Worm (Caenorhabditis elegans) whole organism, early embryonic: ENCODE measurements around the gene nhr-197.

ENCODE experiments used
- B0310.2 ChIP-seq: sonication (generic microtip); optimal IDR thresholded peaks from 2 replicates; lab custom pipeline; 2016; ENCODE audit warnings: mild to moderate bottlenecking, missing genetic modification characterization, missing compliant biosample characterization
- F13C5.2 ChIP-seq: sonication (generic microtip); optimal IDR thresholded peaks from 2 replicates; lab custom pipeline; 2017; ENCODE audit warnings: mild to moderate bottlenecking, missing genetic modification characterization, inconsistent platforms, missing compliant biosample characterization
- aly-1 ChIP-seq: sonication (generic microtip); optimal IDR thresholded peaks from 2 replicates; lab custom pipeline; 2016; ENCODE audit warnings: missing genetic modification characterization, missing compliant biosample characterization
- ama-1 ChIP-seq: fragments of 150-350 bp; optimal IDR thresholded peaks from 2 replicates; lab custom pipeline; 2014
- ceh-13 ChIP-seq: fragments of 200-800 bp; sonication (Bioruptor generic); optimal IDR thresholded peaks from 2 replicates; lab custom pipeline; 2018; ENCODE audit warnings: mild to moderate bottlenecking, missing genetic modification characterization, missing compliant biosample characterization
- ceh-36 ChIP-seq: sonication (generic microtip); optimal IDR thresholded peaks from 2 replicates; lab custom pipeline; 2016; ENCODE audit warnings: missing genetic modification characterization, inconsistent platforms, missing compliant biosample characterization
- ets-7 ChIP-seq: sonication (generic microtip); optimal IDR thresholded peaks from 2 replicates; lab custom pipeline; 2016; ENCODE audit warnings: missing genotype, missing genetic modification characterization, missing compliant biosample characterization
- flt-1 ChIP-seq: fragments of 200-800 bp; sonication (Bioruptor generic); IDR thresholded peaks from 2 replicates; pipeline ENCODE4 v1.3.6; 2022; ENCODE audit warnings: missing genetic modification characterization, missing compliant biosample characterization
- hmbx-1 ChIP-seq: sonication (generic microtip); optimal IDR thresholded peaks from 2 replicates; lab custom pipeline; 2016; ENCODE audit warnings: mild to moderate bottlenecking, missing genetic modification characterization, missing compliant biosample characterization
- hmg-4 ChIP-seq: fragments of 200-800 bp; sonication (Bioruptor generic); optimal IDR thresholded peaks from 2 replicates; lab custom pipeline; 2018; ENCODE audit warnings: mild to moderate bottlenecking, missing genetic modification characterization, missing compliant biosample characterization
- hnd-1 ChIP-seq: sonication (generic microtip); optimal IDR thresholded peaks from 2 replicates; lab custom pipeline; 2016; ENCODE audit warnings: missing genetic modification characterization, missing compliant biosample characterization
- pes-1 ChIP-seq: fragments of 200-800 bp; sonication (Bioruptor generic); IDR thresholded peaks from 2 replicates; pipeline ENCODE4 v1.3.6; 2022; ENCODE audit warnings: missing genetic modification reagents, missing genetic modification characterization, missing compliant biosample characterization
- scrt-1 ChIP-seq: fragments of 200-800 bp; sonication (Bioruptor generic); IDR thresholded peaks from 2 replicates; pipeline ENCODE4 v1.3.6; 2022; ENCODE audit warnings: missing genetic modification characterization, missing compliant biosample characterization
- sea-1 ChIP-seq: fragments of 200-800 bp; sonication (Bioruptor generic); conservative IDR thresholded peaks from 2 replicates; pipeline ENCODE4 v1.3.6; 2022; ENCODE audit warnings: missing genetic modification characterization, missing compliant biosample characterization
- tbx-11 ChIP-seq: fragments of 200-800 bp; sonication (Bioruptor generic); IDR thresholded peaks from 2 replicates; pipeline ENCODE4 v1.3.6; 2022; ENCODE audit warnings: missing genetic modification characterization, missing compliant biosample characterization
- tbx-37 ChIP-seq: fragments of 200-800 bp; sonication (Bioruptor generic); conservative IDR thresholded peaks from 2 replicates; pipeline ENCODE4 v1.3.6; 2022; ENCODE audit warnings: missing genetic modification reagents, missing genetic modification characterization, missing compliant biosample characterization
- tra-4 ChIP-seq: sonication (generic microtip); optimal IDR thresholded peaks from 2 replicates; lab custom pipeline; 2017; ENCODE audit warnings: missing genetic modification characterization, missing compliant biosample characterization

The nhr-197 gene

DNA sequence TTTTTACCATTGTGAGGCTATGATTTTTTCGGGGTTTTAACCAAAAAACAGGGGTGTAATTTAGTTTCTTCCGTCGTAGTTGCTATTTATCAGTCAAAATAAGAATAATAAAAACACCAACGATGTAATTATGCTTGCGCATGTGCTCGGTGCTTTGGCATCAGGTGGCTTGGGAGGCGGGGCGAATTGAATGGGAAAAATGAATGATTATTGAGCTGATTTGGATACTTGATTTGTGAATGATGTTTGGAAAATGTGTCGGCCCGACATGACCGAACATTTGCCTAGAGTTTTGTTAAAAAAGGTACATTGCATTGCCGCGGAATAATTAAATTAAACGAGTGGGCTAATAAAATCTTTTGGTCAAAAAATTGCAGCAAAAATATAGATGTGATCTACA, 44.4 kb downstream of the nhr-197 start, which contains the start of gene str-38:
str-38 (minus strand) TSS at position 101 of the 400 bp plus-strand sequence.
- TF ChIP-seq tbx-11 (GFP tag; lab: Robert Waterston, UW) (no peak), hnd-1 (tag; lab: Kevin White, UChicago) (no peak), ets-7 (tag; lab: Kevin White, UChicago) (no peak), hmbx-1 (tag; lab: Kevin White, UChicago) (no peak), F13C5.2 (tag; lab: Kevin White, UChicago) (no peak), tra-4 (tag; lab: Kevin White, UChicago) (no peak), hmg-4 (GFP tag; lab: Kevin White, UChicago) (no peak), flt-1 (no peak), sea-1 (GFP tag; lab: Robert Waterston, UW) (no peak), ceh-36 (no peak), tbx-37 (GFP tag; lab: Robert Waterston, UW) (no peak), pes-1 (GFP tag; lab: Robert Waterston, UW) (no peak), scrt-1 (no peak), ama-1 (no peak), aly-1 (no peak), B0310.2 (tag; lab: Kevin White, UChicago) (no peak), ceh-13 (GFP tag; lab: Kevin White, UChicago) (no peak)

- TF ChIP-seq tbx-11 (GFP tag; lab: Robert Waterston, UW) = no peak
- TF ChIP-seq pes-1 (GFP tag; lab: Robert Waterston, UW) = no peak
- no peak for TF ChIP-seq ama-1
- TF ChIP-seq hmg-4 (GFP tag; lab: Kevin White, UChicago) = no peak
- TF ChIP-seq ceh-36 = no peak
- no peak for TF ChIP-seq scrt-1
- TF ChIP-seq tbx-37 (GFP tag; lab: Robert Waterston, UW) = no peak
- TF ChIP-seq B0310.2 (tag; lab: Kevin White, UChicago) = no peak
- TF ChIP-seq ceh-13 (GFP tag; lab: Kevin White, UChicago) = no peak
These were observed 45.3 kb downstream of the nhr-197 start for ce11 chrV:15733020-15733419.

DNA sequence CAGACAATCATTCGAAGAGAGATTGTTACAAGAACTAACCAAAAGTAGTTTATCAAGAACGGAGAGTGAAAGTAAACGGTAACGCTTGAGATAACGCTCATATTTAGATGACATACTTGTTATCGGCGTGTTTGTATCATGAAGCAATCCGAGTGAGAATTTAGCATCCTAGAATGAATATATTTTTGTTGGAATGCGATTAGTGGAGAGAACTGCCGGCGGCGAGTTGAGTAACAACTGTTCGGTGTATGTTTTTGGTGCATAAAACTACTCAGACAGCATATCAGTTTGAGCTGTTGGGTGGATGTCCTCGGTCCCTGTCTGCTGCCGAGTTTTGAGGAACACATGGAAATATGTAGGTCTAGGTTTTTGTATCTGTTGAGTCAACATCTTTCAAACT, 45.8 kb downstream of the nhr-197 start, which contains the start of gene T23D5.3:
T23D5.3 (minus strand) TSS at position 101 of the 400 bp plus-strand sequence.
- TF ChIP-seq F13C5.2 (tag; lab: Kevin White, UChicago) = no peak
- TF ChIP-seq B0310.2 (tag; lab: Kevin White, UChicago) = no peak
- no peak for TF ChIP-seq tbx-37 (GFP tag; lab: Robert Waterston, UW)
- no peak for TF ChIP-seq ama-1
- TF ChIP-seq hnd-1 (tag; lab: Kevin White, UChicago) = no peak
- no peak for TF ChIP-seq flt-1
- TF ChIP-seq tbx-11 (GFP tag; lab: Robert Waterston, UW) = no peak
- TF ChIP-seq ceh-36 = no peak
- no peak for TF ChIP-seq aly-1

DNA sequence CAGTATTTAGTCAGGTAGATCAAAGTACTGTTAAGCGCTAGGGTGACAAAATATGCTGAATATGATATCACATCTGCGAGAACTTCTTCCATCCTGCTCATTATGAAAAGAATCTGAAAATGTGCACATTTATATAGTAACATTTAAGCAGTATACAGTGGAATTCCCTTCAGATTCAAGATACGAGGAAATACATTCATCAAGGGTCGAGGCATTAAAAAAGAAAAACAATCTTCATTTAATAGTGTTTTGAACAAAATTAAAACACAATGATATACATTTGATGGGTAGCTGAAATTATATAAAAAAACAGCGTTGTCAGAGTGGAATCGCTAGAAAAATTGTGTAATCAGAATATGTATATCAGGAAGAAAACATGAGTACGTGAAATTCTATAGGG, 48.0 kb downstream of the nhr-197 start, which contains the start of gene str-27:
str-27 (minus strand) TSS at position 101 of the 400 bp plus-strand sequence.
- TF ChIP-seq ets-7 (tag; lab: Kevin White, UChicago) = no peak
- TF ChIP-seq tra-4 (tag; lab: Kevin White, UChicago) = no peak
- TF ChIP-seq aly-1 = no peak
- no peak for TF ChIP-seq sea-1 (GFP tag; lab: Robert Waterston, UW)
- no peak for TF ChIP-seq ceh-36
